Worm (Caenorhabditis elegans) whole organism, young adult: Measurements from ENCODE around the gene T22B2.2.
A peak's percentile ranks its signal among the peaks of the same experiment; 100 is the strongest.

Source experiments
- D2030.7 ChIP-seq: fragments of 200-800 bp; sonication (Bioruptor generic); IDR thresholded peaks from 2 replicates; pipeline ENCODE4 v1.3.6; 2022; ENCODE audit warnings: missing genetic modification reagents, missing genetic modification characterization, missing compliant biosample characterization
- F10E7.11 ChIP-seq: sonication (generic microtip); optimal IDR thresholded peaks from 2 replicates; lab custom pipeline; 2017; ENCODE audit warnings: mild to moderate bottlenecking, missing genetic modification characterization, moderate library complexity, missing compliant biosample characterization
- F23B12.7 ChIP-seq: sonication (generic microtip); optimal IDR thresholded peaks from 2 replicates; lab custom pipeline; 2017; ENCODE audit warnings: missing genetic modification characterization, mild to moderate bottlenecking, missing compliant biosample characterization, antibody characterized with exemption, moderate library complexity; ENCODE audit not compliant: insufficient read depth
- F37B4.10 ChIP-seq: fragments of 200-800 bp; sonication (Bioruptor generic); IDR thresholded peaks from 2 replicates; pipeline ENCODE4 v1.3.6; 2022; ENCODE audit warnings: missing genetic modification characterization, missing compliant biosample characterization
- F52B5.7 ChIP-seq: sonication (generic microtip); optimal IDR thresholded peaks from 2 replicates; lab custom pipeline; 2016; ENCODE audit warnings: mild to moderate bottlenecking, missing genetic modification characterization, missing compliant biosample characterization
- F57C9.4 ChIP-seq: sonication (generic microtip); optimal IDR thresholded peaks from 2 replicates; lab custom pipeline; 2017; ENCODE audit warnings: mild to moderate bottlenecking, missing genetic modification characterization, missing compliant biosample characterization
- K11D2.4 ChIP-seq: fragments of 200-800 bp; sonication (Bioruptor generic); IDR thresholded peaks from 2 replicates; pipeline ENCODE4 v1.3.6; 2022; ENCODE audit warnings: missing genetic modification reagents, missing genetic modification characterization, missing compliant biosample characterization
- T07F8.4 ChIP-seq: sonication (generic microtip); optimal IDR thresholded peaks from 2 replicates; lab custom pipeline; 2016; ENCODE audit warnings: mild to moderate bottlenecking, missing genetic modification characterization, moderate library complexity, missing compliant biosample characterization
- Y56A3A.18 ChIP-seq: fragments of 200-800 bp; sonication (Bioruptor generic); IDR thresholded peaks from 2 replicates; pipeline ENCODE4 v1.3.6; 2022; ENCODE audit warnings: missing genetic modification reagents, missing genetic modification characterization, missing compliant biosample characterization
- Y67H2A.10 ChIP-seq: fragments of 200-800 bp; sonication (Bioruptor generic); conservative IDR thresholded peaks from 2 replicates; pipeline ENCODE4 v1.3.6; 2022; ENCODE audit warnings: missing genetic modification reagents, missing genetic modification characterization, missing compliant biosample characterization
- aptf-2 ChIP-seq: fragments of 200-800 bp; sonication (Bioruptor generic); conservative IDR thresholded peaks from 2 replicates; pipeline ENCODE4 v1.3.6; 2022; ENCODE audit warnings: missing genetic modification reagents, missing genetic modification characterization, missing compliant biosample characterization
- athp-1 ChIP-seq: sonication (generic microtip); optimal IDR thresholded peaks from 2 replicates; lab custom pipeline; 2017; ENCODE audit warnings: mild to moderate bottlenecking, missing genetic modification characterization, missing compliant biosample characterization
- attf-3 ChIP-seq: fragments of 200-800 bp; sonication (Bioruptor generic); conservative IDR thresholded peaks from 2 replicates; pipeline ENCODE4 v1.3.6; 2022; ENCODE audit warnings: missing genetic modification reagents, missing genetic modification characterization, missing compliant biosample characterization
- bed-2 ChIP-seq: fragments of 200-800 bp; sonication (Bioruptor generic); IDR thresholded peaks from 2 replicates; pipeline ENCODE4 v1.3.6; 2022; ENCODE audit warnings: missing genetic modification reagents, missing genetic modification characterization, missing compliant biosample characterization
- ceh-100 ChIP-seq: fragments of 200-800 bp; sonication (Bioruptor generic); IDR thresholded peaks from 2 replicates; pipeline ENCODE4 v1.3.6; 2022; ENCODE audit warnings: missing genetic modification reagents, missing genetic modification characterization, missing compliant biosample characterization
- ceh-91 ChIP-seq: fragments of 200-800 bp; sonication (Bioruptor generic); IDR thresholded peaks from 2 replicates; pipeline ENCODE4 v1.3.6; 2022; ENCODE audit warnings: missing genetic modification reagents, missing genetic modification characterization, missing compliant biosample characterization
- chd-7 ChIP-seq: sonication (generic microtip); optimal IDR thresholded peaks from 2 replicates; lab custom pipeline; 2016; ENCODE audit warnings: mild to moderate bottlenecking, missing genetic modification characterization, moderate library complexity, missing compliant biosample characterization
- die-1 ChIP-seq: sonication (generic microtip); optimal IDR thresholded peaks from 2 replicates; lab custom pipeline; 2016; ENCODE audit warnings: missing genotype, mild to moderate bottlenecking, missing genetic modification characterization, missing compliant biosample characterization
- efl-1 ChIP-seq: fragments of 150-350 bp; optimal IDR thresholded peaks from 2 replicates; lab custom pipeline; 2014; ENCODE audit warnings: missing biosample characterization, missing genetic modification reagents, missing genetic modification characterization
- egl-18 ChIP-seq: fragments of 200-800 bp; sonication (Bioruptor generic); IDR thresholded peaks from 2 replicates; pipeline ENCODE4 v1.3.6; 2022; ENCODE audit warnings: missing genetic modification reagents, missing genetic modification characterization, missing compliant biosample characterization
- hlh-12 ChIP-seq: sonication (generic microtip); optimal IDR thresholded peaks from 2 replicates; lab custom pipeline; 2016; ENCODE audit warnings: missing genetic modification characterization, missing compliant biosample characterization
- hrde-1 ChIP-seq: sonication (generic microtip); optimal IDR thresholded peaks from 2 replicates; lab custom pipeline; 2016; ENCODE audit warnings: missing genetic modification characterization, mild to moderate bottlenecking, missing compliant biosample characterization, moderate library complexity, missing genotype, missing genetic modification reagents, borderline replicate concordance
- hsf-1 ChIP-seq: fragments of 200-800 bp; sonication (Bioruptor generic); IDR thresholded peaks from 2 replicates; pipeline ENCODE4 v1.3.6; 2022; ENCODE audit warnings: missing genetic modification reagents, missing genetic modification characterization, missing compliant biosample characterization
- let-526 ChIP-seq: fragments of 200-800 bp; sonication (Bioruptor generic); IDR thresholded peaks from 2 replicates; pipeline ENCODE4 v1.3.6; 2022; ENCODE audit warnings: missing genetic modification reagents, missing genetic modification characterization, missing compliant biosample characterization
- lin-35 ChIP-seq, 3 experiments: fragments of 150-350 bp in 2 of 3; sonication (generic microtip) in 1 of 3; optimal IDR thresholded peaks; 2 replicates each; lab custom pipeline; 2014 to 2018; ENCODE audit warnings: missing biosample characterization in 3 of 3, missing genetic modification characterization in 3 of 3, missing genetic modification reagents in 3 of 3
- lin-54 ChIP-seq: fragments of 200-800 bp; sonication (Bioruptor generic); optimal IDR thresholded peaks from 2 replicates; lab custom pipeline; 2018; ENCODE audit warnings: mild to moderate bottlenecking, missing genetic modification characterization, missing compliant biosample characterization
- lsl-1 ChIP-seq: fragments of 200-800 bp; sonication (Bioruptor generic); optimal IDR thresholded peaks from 2 replicates; lab custom pipeline; 2018; ENCODE audit warnings: mild to moderate bottlenecking, missing genetic modification characterization, moderate library complexity, missing compliant biosample characterization
- lsy-27 ChIP-seq: sonication (generic microtip); optimal IDR thresholded peaks from 2 replicates; lab custom pipeline; 2017; ENCODE audit warnings: missing genetic modification characterization, mild to moderate bottlenecking, missing compliant biosample characterization, antibody characterized with exemption, missing genotype, borderline replicate concordance; ENCODE audit not compliant: insufficient read depth
- madf-10 ChIP-seq: sonication (generic microtip); optimal IDR thresholded peaks from 2 replicates; lab custom pipeline; 2016; ENCODE audit warnings: mild to moderate bottlenecking, missing genetic modification characterization, missing compliant biosample characterization
- madf-8 ChIP-seq: fragments of 200-800 bp; sonication (Bioruptor generic); conservative IDR thresholded peaks from 2 replicates; pipeline ENCODE4 v1.3.6; 2022; ENCODE audit warnings: missing genetic modification reagents, missing genetic modification characterization, missing compliant biosample characterization
- mel-28 ChIP-seq: sonication (generic microtip); optimal IDR thresholded peaks from 2 replicates; lab custom pipeline; 2016; ENCODE audit warnings: borderline replicate concordance, mild to moderate bottlenecking, missing genetic modification characterization, missing compliant biosample characterization
- mes-4 ChIP-seq: sonication (generic microtip); optimal IDR thresholded peaks from 2 replicates; lab custom pipeline; 2016; ENCODE audit warnings: missing genotype, missing genetic modification characterization, missing compliant biosample characterization
- nfya-2 ChIP-seq: fragments of 200-800 bp; sonication (Bioruptor generic); IDR thresholded peaks from 2 replicates; pipeline ENCODE4 v1.3.6; 2022; ENCODE audit warnings: missing genetic modification reagents, missing genetic modification characterization, missing compliant biosample characterization
- nhr-27 ChIP-seq: fragments of 200-800 bp; sonication (Bioruptor generic); optimal IDR thresholded peaks from 2 replicates; lab custom pipeline; 2018; ENCODE audit warnings: mild to moderate bottlenecking, missing genetic modification characterization, moderate library complexity, missing compliant biosample characterization
- nhr-80 ChIP-seq: sonication (generic microtip); optimal IDR thresholded peaks from 2 replicates; lab custom pipeline; 2016; ENCODE audit warnings: missing genetic modification characterization, missing compliant biosample characterization
- nhr-90 ChIP-seq: sonication (generic microtip); optimal IDR thresholded peaks from 2 replicates; lab custom pipeline; 2016; ENCODE audit warnings: missing genotype, mild to moderate bottlenecking, missing genetic modification characterization, missing compliant biosample characterization
- rec-8 ChIP-seq, 2 experiments: sonication (generic microtip); optimal IDR thresholded peaks; 2 replicates each; lab custom pipeline; 2016; ENCODE audit warnings: mild to moderate bottlenecking in 2 of 2, missing genetic modification characterization in 2 of 2, missing genetic modification reagents in 2 of 2, missing genotype in 2 of 2, missing biosample characterization in 1 of 2, missing compliant biosample characterization in 1 of 2, moderate library complexity in 1 of 2
- repo-1 ChIP-seq: sonication (generic microtip); optimal IDR thresholded peaks from 2 replicates; lab custom pipeline; 2017; ENCODE audit warnings: mild to moderate bottlenecking, missing genetic modification characterization, missing compliant biosample characterization
- sdz-38 ChIP-seq: sonication (generic microtip); optimal IDR thresholded peaks from 2 replicates; lab custom pipeline; 2016; ENCODE audit warnings: missing genotype, missing genetic modification characterization, missing compliant biosample characterization
- somi-1 ChIP-seq: fragments of 200-800 bp; sonication (Bioruptor generic); optimal IDR thresholded peaks from 2 replicates; lab custom pipeline; 2018; ENCODE audit warnings: mild to moderate bottlenecking, missing genetic modification characterization, missing compliant biosample characterization
- tbx-9 ChIP-seq: sonication (generic microtip); optimal IDR thresholded peaks from 2 replicates; lab custom pipeline; 2016; ENCODE audit warnings: borderline replicate concordance, missing genetic modification characterization, inconsistent platforms, missing compliant biosample characterization
- tlf-1 ChIP-seq: fragments of 200-800 bp; sonication (Bioruptor generic); optimal IDR thresholded peaks from 2 replicates; lab custom pipeline; 2018; ENCODE audit warnings: mild to moderate bottlenecking, missing genetic modification characterization, missing compliant biosample characterization
- xnd-1 ChIP-seq: sonication (generic microtip); optimal IDR thresholded peaks from 2 replicates; lab custom pipeline; 2016; ENCODE audit warnings: missing genotype, missing genetic modification reagents, missing genetic modification characterization, missing compliant biosample characterization
- zim-3 ChIP-seq: sonication (generic microtip); optimal IDR thresholded peaks from 2 replicates; lab custom pipeline; 2017; ENCODE audit warnings: mild to moderate bottlenecking, missing genetic modification characterization, moderate library complexity, missing compliant biosample characterization
- ztf-18 ChIP-seq: sonication (generic microtip); optimal IDR thresholded peaks from 2 replicates; lab custom pipeline; 2016; ENCODE audit warnings: missing genotype, mild to moderate bottlenecking, missing genetic modification characterization, missing compliant biosample characterization
- ztf-3 ChIP-seq: fragments of 200-800 bp; sonication (Bioruptor generic); optimal IDR thresholded peaks from 2 replicates; lab custom pipeline; 2018; ENCODE audit warnings: mild to moderate bottlenecking, missing genetic modification characterization, missing compliant biosample characterization
- ztf-6 ChIP-seq: fragments of 200-800 bp; sonication (Bioruptor generic); IDR thresholded peaks from 2 replicates; pipeline ENCODE4 v1.3.6; 2022; ENCODE audit warnings: missing genetic modification reagents, missing genetic modification characterization, missing compliant biosample characterization

T22B2.2 gene

ce11 chrX:3969353-3969752 is 49.2 kb downstream of the T22B2.2 start (continued):
- TF ChIP-seq lin-35 (GFP tag; optimal IDR thresholded peaks at IDR 0.05; lab: Kevin White, UChicago) (no peak), lsl-1 (GFP tag; lab: Kevin White, UChicago) (no peak), F52B5.7 (tag; lab: Kevin White, UChicago) (peak; percentile 33), F10E7.11 (tag; lab: Kevin White, UChicago) (no peak), xnd-1 (tag; lab: Kevin White, UChicago) (no peak), F57C9.4 (tag; lab: Kevin White, UChicago) (no peak), D2030.7 (GFP tag; lab: Robert Waterston, UW) (peak; percentile 70), hrde-1 (no peak), ceh-91 (GFP tag; lab: Robert Waterston, UW) (no peak), tbx-9 (tag; lab: Kevin White, UChicago) (no peak), lsy-27 (tag; lab: Kevin White, UChicago) (no peak), nfya-2 (GFP tag; lab: Robert Waterston, UW) (no peak), efl-1 (GFP tag; lab: Kevin White, UChicago) (no peak), nhr-27 (tag; lab: Kevin White, UChicago) (no peak), lin-54 (GFP tag; lab: Kevin White, UChicago) (peak; percentile 10), hlh-12 (tag; lab: Kevin White, UChicago) (no peak), rec-8 (tag; optimal IDR thresholded peaks at IDR 0.05; lab: Kevin White, UChicago) (no peak), zim-3 (tag; lab: Kevin White, UChicago) (peak; percentile 26), egl-18 (no peak), K11D2.4 (peak; percentile 69; the same call in 1 of the 2 replicates), ceh-100 (GFP tag; lab: Robert Waterston, UW) (no peak), bed-2 (GFP tag; lab: Robert Waterston, UW) (no peak), nhr-80 (no peak), let-526 (no peak), repo-1 (tag; lab: Kevin White, UChicago) (no peak), mes-4 (tag; lab: Kevin White, UChicago) (no peak), die-1 (tag; lab: Kevin White, UChicago) (peak; percentile 41), madf-10 (no peak), madf-8 (GFP tag; lab: Robert Waterston, UW) (no peak)

DNA sequence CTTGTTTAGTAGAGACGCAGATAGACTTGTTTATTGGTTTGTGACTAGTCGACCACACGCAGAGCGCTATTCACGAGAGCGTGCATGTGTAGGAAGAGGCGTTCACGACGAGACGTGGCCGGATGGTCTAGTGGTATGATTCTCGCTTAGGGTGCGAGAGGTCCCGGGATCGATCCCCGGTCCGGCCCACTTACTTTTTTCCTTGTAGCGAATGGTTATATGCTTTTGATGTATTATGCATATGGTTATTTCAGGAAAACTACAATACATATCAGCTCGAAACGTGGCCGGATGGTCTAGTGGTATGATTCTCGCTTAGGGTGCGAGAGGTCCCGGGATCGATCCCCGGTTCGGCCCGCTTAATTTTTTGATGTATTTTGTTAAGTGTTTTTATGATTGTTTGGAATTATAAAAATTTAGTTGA is 49.8 kb downstream of the T22B2.2 start:
- TF ChIP-seq F37B4.10, result no peak
- peak; percentile 70; the same call in 1 of the 2 replicates for TF ChIP-seq aptf-2
- peak; percentile 56 for TF ChIP-seq somi-1
- peak; percentile 70 for TF ChIP-seq athp-1
- no peak for TF ChIP-seq sdz-38 (tag; lab: Kevin White, UChicago)
- no peak for TF ChIP-seq repo-1 (tag; lab: Kevin White, UChicago)
- TF ChIP-seq attf-3 (GFP tag; lab: Robert Waterston, UW), result peak; percentile 66
- peak; percentile 55 for TF ChIP-seq ceh-91 (GFP tag; lab: Robert Waterston, UW)
- TF ChIP-seq F23B12.7 (tag; lab: Kevin White, UChicago), result peak; percentile 20
- TF ChIP-seq ztf-6 (GFP tag; lab: Robert Waterston, UW), result peak; percentile 62; the same call in 1 of the 2 replicates
- no peak for TF ChIP-seq madf-8 (GFP tag; lab: Robert Waterston, UW)
- no peak for TF ChIP-seq Y67H2A.10 (GFP tag; lab: Robert Waterston, UW)
- peak; percentile 63 for TF ChIP-seq F57C9.4 (tag; lab: Kevin White, UChicago)
- peak; percentile 26 for TF ChIP-seq T07F8.4 (tag; lab: Kevin White, UChicago)
- TF ChIP-seq mel-28 (tag; lab: Kevin White, UChicago), result peak; percentile 63
- peak; percentile 33 for TF ChIP-seq tlf-1
- peak; percentile 79 for TF ChIP-seq hrde-1
- TF ChIP-seq Y56A3A.18 (GFP tag; lab: Robert Waterston, UW), result peak; percentile 88
- TF ChIP-seq hsf-1 (GFP tag; lab: Robert Waterston, UW), result peak; percentile 52; the same call in 1 of the 2 replicates
- TF ChIP-seq nhr-90 (tag; lab: Kevin White, UChicago), result peak; percentile 90
- TF ChIP-seq efl-1 (GFP tag; lab: Kevin White, UChicago), result no peak
- TF ChIP-seq chd-7 (tag; lab: Kevin White, UChicago), result peak; percentile 94
- TF ChIP-seq ztf-18, result peak; percentile 57
- no peak for TF ChIP-seq ztf-3 (GFP tag; lab: Kevin White, UChicago)
- TF ChIP-seq lsl-1 (GFP tag; lab: Kevin White, UChicago), result peak; percentile 36
